Fruit fly (Drosophila melanogaster) whole organism: ENCODE measurements around the gene Cpr11B.

Experiments
- CG8478 ChIP-seq: fragments of >200 bp; optimal IDR thresholded peaks from 2 replicates; lab custom pipeline; 2018; ENCODE audit warnings: inconsistent platforms
- usp ChIP-seq: fragments of >200 bp; optimal IDR thresholded peaks from 2 replicates; lab custom pipeline; 2017; ENCODE audit warnings: missing biosample characterization, missing genetic modification characterization, mixed read lengths

DNA sequence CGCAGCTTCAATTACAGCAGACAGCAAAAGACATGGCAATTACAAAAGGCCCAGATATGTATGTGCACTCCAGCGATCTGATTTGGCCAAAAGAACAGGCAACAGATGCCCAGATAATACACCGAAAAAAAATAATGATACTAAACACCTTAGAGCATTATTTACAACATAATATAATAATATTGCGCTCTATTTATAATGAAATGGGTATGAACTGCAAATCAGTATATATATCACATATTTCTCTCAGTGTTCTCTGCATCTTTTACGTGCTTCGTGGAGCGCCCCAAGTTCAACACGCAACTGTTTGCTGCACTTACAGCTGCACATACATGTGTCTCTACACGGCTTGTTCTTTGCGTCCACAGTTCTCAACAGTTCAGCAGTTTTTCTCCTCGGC, 45.3 kb upstream of the Cpr11B start:
- TF ChIP-seq usp (no peak), CG8478 (lab: Kevin White, UChicago) (no peak)
